Worm (Caenorhabditis elegans): Measurements from ENCODE around the gene Y17D7C.2.

DNA sequence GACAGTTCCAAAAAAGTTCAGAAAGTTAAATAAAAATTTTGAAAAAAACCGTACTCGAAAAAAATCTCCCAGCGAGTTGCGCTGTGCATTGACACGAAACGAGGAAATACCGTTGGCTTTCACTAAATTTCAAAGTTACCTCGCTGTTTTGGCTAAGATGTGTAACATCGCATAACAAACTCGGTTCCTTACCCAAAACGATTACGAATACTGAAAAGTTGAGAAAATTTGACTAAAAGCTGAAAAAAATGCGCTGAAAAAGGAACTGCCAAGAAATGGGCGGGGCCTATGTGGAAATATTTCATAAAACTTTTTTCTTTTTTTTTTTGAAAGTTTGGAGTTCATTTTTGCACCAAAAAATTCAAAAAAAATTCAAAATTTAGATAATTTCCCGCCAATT, 375 bp downstream of the Y17D7C.2 start:
- TF ChIP-seq ztf-11 (tag; optimal IDR thresholded peaks at IDR 0.05): no peak
- TF ChIP-seq jun-1 (tag; optimal IDR thresholded peaks at IDR 0.05): no peak
- no peak for TF ChIP-seq lin-39 (tag; optimal IDR thresholded peaks at IDR 0.05)
- no peak for TF ChIP-seq skn-1 (tag; optimal IDR thresholded peaks at IDR 0.05)
- TF ChIP-seq fkh-10 (GFP tag; optimal IDR thresholded peaks at IDR 0.05): no peak
- TF ChIP-seq nhr-77 (tag; optimal IDR thresholded peaks at IDR 0.05): no peak

All from whole organism, L3 larva.